Worm (Caenorhabditis elegans) whole organism, L4 larva: ENCODE results near the gene C47E8.4.

Experiments
- D1046.2 ChIP-seq: fragments of 200-800 bp; sonication (Bioruptor generic); IDR thresholded peaks from 2 replicates; pipeline ENCODE4 v1.3.6; 2022; ENCODE audit warnings: missing genetic modification characterization, missing compliant biosample characterization
- F37D6.2 ChIP-seq: sonication (generic microtip); optimal IDR thresholded peaks from 2 replicates; lab custom pipeline; 2016; ENCODE audit warnings: mild to moderate bottlenecking, missing genetic modification characterization, missing compliant biosample characterization
- F49E8.2 ChIP-seq: sonication (generic microtip); optimal IDR thresholded peaks from 2 replicates; lab custom pipeline; 2016; ENCODE audit warnings: missing compliant biosample characterization, mild to moderate bottlenecking, missing genetic modification characterization, borderline replicate concordance
- T20F7.1 ChIP-seq: fragments of 200-800 bp; sonication (Bioruptor generic); optimal IDR thresholded peaks from 2 replicates; lab custom pipeline; 2018; ENCODE audit warnings: mild to moderate bottlenecking, missing genetic modification characterization, missing compliant biosample characterization
- Y105C5A.15 ChIP-seq: fragments of 200-800 bp; sonication (Bioruptor generic); IDR thresholded peaks from 2 replicates; pipeline ENCODE4 v1.3.6; 2022; ENCODE audit warnings: missing genetic modification characterization, missing compliant biosample characterization
- Y48G9A.11 ChIP-seq: fragments of 200-800 bp; sonication (Bioruptor generic); IDR thresholded peaks from 2 replicates; pipeline ENCODE4 v1.3.6; 2022; ENCODE audit warnings: missing genetic modification reagents, missing genetic modification characterization, missing compliant biosample characterization
- Y5F2A.4 ChIP-seq: fragments of 200-800 bp; sonication (Bioruptor generic); optimal IDR thresholded peaks from 2 replicates; lab custom pipeline; 2018; ENCODE audit warnings: mild to moderate bottlenecking, missing genetic modification characterization, missing compliant biosample characterization
- Y75B8A.6 ChIP-seq: fragments of 200-800 bp; sonication (Bioruptor generic); IDR thresholded peaks from 2 replicates; pipeline ENCODE4 v1.3.6; 2022; ENCODE audit warnings: missing genetic modification reagents, missing genetic modification characterization, missing compliant biosample characterization
- ZK546.5 ChIP-seq, 2 experiments: sonication (generic microtip); optimal IDR thresholded peaks; 2 replicates each; lab custom pipeline; 2017; ENCODE audit warnings: missing biosample characterization in 2 of 2, missing genetic modification characterization in 2 of 2
- aha-1 ChIP-seq: fragments of 150-350 bp; peaks from one replicate; lab custom pipeline; 2014; ENCODE audit warnings: missing biosample characterization, missing genetic modification characterization
- aly-2 ChIP-seq: sonication (generic microtip); optimal IDR thresholded peaks from 2 replicates; lab custom pipeline; 2018; ENCODE audit warnings: missing biosample characterization, missing genetic modification characterization
- attf-4 ChIP-seq: sonication (generic microtip); optimal IDR thresholded peaks from 3 replicates; lab custom pipeline; 2017; ENCODE audit warnings: missing biosample characterization, missing genetic modification characterization
- ceh-20 ChIP-seq: fragments of 200-800 bp; sonication (Bioruptor generic); IDR thresholded peaks from 2 replicates; pipeline ENCODE4 v1.3.6; 2022; ENCODE audit warnings: missing genetic modification reagents, missing genetic modification characterization, missing compliant biosample characterization
- ceh-44 ChIP-seq: fragments of 200-800 bp; sonication (Bioruptor generic); IDR thresholded peaks from 2 replicates; pipeline ENCODE4 v1.3.6; 2022; ENCODE audit warnings: missing genetic modification reagents, missing genetic modification characterization, missing compliant biosample characterization
- ceh-62 ChIP-seq: sonication (generic microtip); optimal IDR thresholded peaks from 2 replicates; lab custom pipeline; 2017; ENCODE audit warnings: missing biosample characterization, missing genetic modification characterization
- ces-1 ChIP-seq: fragments of 150-350 bp; sonication (generic microtip); optimal IDR thresholded peaks from 4 replicates; lab custom pipeline; 2014; ENCODE audit warnings: missing biosample characterization, missing genetic modification reagents, missing genetic modification characterization
- daf-12 ChIP-seq: fragments of 150-350 bp; optimal IDR thresholded peaks from 2 replicates; lab custom pipeline; 2014; ENCODE audit warnings: missing biosample characterization, missing genetic modification reagents, missing genetic modification characterization
- dmd-6 ChIP-seq: fragments of 200-800 bp; sonication (Bioruptor generic); IDR thresholded peaks from 2 replicates; pipeline ENCODE4 v1.3.6; 2022; ENCODE audit warnings: missing genetic modification reagents, missing genetic modification characterization, missing compliant biosample characterization
- egl-27 ChIP-seq: sonication (generic microtip); optimal IDR thresholded peaks from 3 replicates; lab custom pipeline; 2017; ENCODE audit warnings: missing biosample characterization, missing genetic modification reagents, missing genetic modification characterization
- egl-43 ChIP-seq: fragments of 200-800 bp; sonication (Bioruptor generic); IDR thresholded peaks from 2 replicates; pipeline ENCODE4 v1.3.6; 2022; ENCODE audit warnings: missing genetic modification reagents, missing genetic modification characterization, missing compliant biosample characterization
- fkh-10 ChIP-seq: fragments of 150-350 bp; optimal IDR thresholded peaks from 2 replicates; lab custom pipeline; 2014; ENCODE audit warnings: missing biosample characterization, missing genetic modification reagents, missing genetic modification characterization
- fos-1 ChIP-seq: fragments of 150-350 bp; optimal IDR thresholded peaks from 2 replicates; lab custom pipeline; 2014; ENCODE audit warnings: missing biosample characterization, missing genetic modification characterization
- gei-8 ChIP-seq: fragments of 200-800 bp; sonication (Bioruptor generic); optimal IDR thresholded peaks from 2 replicates; lab custom pipeline; 2018; ENCODE audit warnings: mild to moderate bottlenecking, missing genetic modification characterization, missing compliant biosample characterization
- hlh-11 ChIP-seq: fragments of 200-800 bp; sonication (Bioruptor generic); optimal IDR thresholded peaks from 2 replicates; lab custom pipeline; 2018; ENCODE audit warnings: mild to moderate bottlenecking, missing genetic modification characterization, missing compliant biosample characterization
- lim-7 ChIP-seq: fragments of 200-800 bp; sonication (Bioruptor generic); IDR thresholded peaks from 2 replicates; pipeline ENCODE4 v1.3.6; 2022; ENCODE audit warnings: missing genetic modification characterization, missing compliant biosample characterization
- lin-1 ChIP-seq: fragments of 200-800 bp; sonication (Bioruptor generic); IDR thresholded peaks from 2 replicates; pipeline ENCODE4 v1.3.6; 2022; ENCODE audit warnings: missing genetic modification reagents, missing genetic modification characterization, missing compliant biosample characterization
- lin-13 ChIP-seq: fragments of 150-350 bp; optimal IDR thresholded peaks from 2 replicates; lab custom pipeline; 2014; ENCODE audit warnings: missing biosample characterization, missing genetic modification reagents, missing genetic modification characterization
- madf-5 ChIP-seq, 2 experiments: fragments of 200-800 bp; sonication (Bioruptor generic); IDR thresholded peaks; 2 replicates each; pipeline ENCODE4 v1.3.6; 2022; ENCODE audit warnings: missing compliant biosample characterization in 2 of 2, missing genetic modification characterization in 2 of 2
- madf-9 ChIP-seq: fragments of 200-800 bp; sonication (Bioruptor generic); conservative IDR thresholded peaks from 2 replicates; pipeline ENCODE4 v1.3.6; 2022; ENCODE audit warnings: missing genetic modification reagents, missing genetic modification characterization, missing compliant biosample characterization
- mdt-29 ChIP-seq: fragments of 200-800 bp; sonication (Bioruptor generic); IDR thresholded peaks from 2 replicates; pipeline ENCODE4 v1.3.6; 2022; ENCODE audit warnings: missing genetic modification reagents, missing genetic modification characterization, missing compliant biosample characterization
- mes-2 ChIP-seq: sonication (generic microtip); optimal IDR thresholded peaks from 2 replicates; lab custom pipeline; 2016; ENCODE audit warnings: missing genotype, mild to moderate bottlenecking, missing genetic modification characterization, missing compliant biosample characterization; ENCODE audit not compliant: poor library complexity, severe bottlenecking
- nhr-102 ChIP-seq: sonication (generic microtip); optimal IDR thresholded peaks from 2 replicates; lab custom pipeline; 2016; ENCODE audit warnings: mild to moderate bottlenecking, missing genetic modification characterization, moderate library complexity, missing compliant biosample characterization
- nhr-11 ChIP-seq: fragments of 150-350 bp; optimal IDR thresholded peaks from 2 replicates; lab custom pipeline; 2014; ENCODE audit warnings: missing biosample characterization, missing genetic modification characterization
- nhr-111 ChIP-seq: fragments of 200-800 bp; sonication (Bioruptor generic); optimal IDR thresholded peaks from 2 replicates; lab custom pipeline; 2018; ENCODE audit warnings: mild to moderate bottlenecking, missing genetic modification characterization, missing compliant biosample characterization
- nhr-237 ChIP-seq: sonication (generic microtip); optimal IDR thresholded peaks from 2 replicates; lab custom pipeline; 2017; ENCODE audit warnings: missing biosample characterization, missing genetic modification characterization
- nhr-41 ChIP-seq: fragments of 200-800 bp; sonication (Bioruptor generic); IDR thresholded peaks from 2 replicates; pipeline ENCODE4 v1.3.6; 2022; ENCODE audit warnings: missing genetic modification reagents, missing genetic modification characterization, missing compliant biosample characterization
- nhr-77 ChIP-seq: fragments of 150-350 bp; optimal IDR thresholded peaks from 2 replicates; lab custom pipeline; 2014; ENCODE audit warnings: missing biosample characterization, missing genetic modification characterization
- pqm-1 ChIP-seq: sonication (generic microtip); optimal IDR thresholded peaks from 2 replicates; lab custom pipeline; 2017; ENCODE audit warnings: missing biosample characterization, missing genetic modification characterization
- rbr-2 ChIP-seq: sonication (generic microtip); optimal IDR thresholded peaks from 2 replicates; lab custom pipeline; 2016; ENCODE audit warnings: missing genotype, missing genetic modification characterization, missing compliant biosample characterization
- skn-1 ChIP-seq: fragments of 150-350 bp; optimal IDR thresholded peaks from 2 replicates; lab custom pipeline; 2014; ENCODE audit warnings: missing biosample characterization, missing genetic modification characterization
- snpc-1.2 ChIP-seq: fragments of 200-800 bp; sonication (Bioruptor generic); IDR thresholded peaks from 2 replicates; pipeline ENCODE4 v1.3.6; 2022; ENCODE audit warnings: missing genetic modification reagents, missing genetic modification characterization, missing compliant biosample characterization
- snpc-4 ChIP-seq: fragments of 150-350 bp; optimal IDR thresholded peaks from 2 replicates; lab custom pipeline; 2014; ENCODE audit warnings: missing biosample characterization, missing genetic modification characterization
- spr-3 ChIP-seq: fragments of 200-800 bp; sonication (Bioruptor generic); optimal IDR thresholded peaks from 2 replicates; lab custom pipeline; 2018; ENCODE audit warnings: mild to moderate bottlenecking, missing genetic modification characterization, missing compliant biosample characterization
- tag-97 ChIP-seq: fragments of 200-800 bp; sonication (Bioruptor generic); IDR thresholded peaks from 2 replicates; pipeline ENCODE4 v1.3.6; 2022; ENCODE audit warnings: missing genetic modification characterization, missing compliant biosample characterization
- tra-1 ChIP-seq: fragments of 200-800 bp; sonication (Bioruptor generic); IDR thresholded peaks from 2 replicates; pipeline ENCODE4 v1.3.6; 2022; ENCODE audit warnings: missing genetic modification reagents, missing genetic modification characterization, missing compliant biosample characterization
- unc-130 ChIP-seq: sonication (generic microtip); optimal IDR thresholded peaks from 2 replicates; lab custom pipeline; 2016; ENCODE audit warnings: missing genetic modification reagents, missing genetic modification characterization, missing compliant biosample characterization
- unc-62 ChIP-seq, 3 experiments: fragments of 150-350 bp in 1 of 3; sonication (generic microtip); optimal IDR thresholded peaks in 2 of 3; peaks in 1 of 3; 1 replicate in 1 of 3; 2 replicates in 2 of 3; lab custom pipeline; 2014 to 2017; ENCODE audit warnings: missing biosample characterization in 3 of 3, missing genetic modification characterization in 3 of 3, missing genetic modification reagents in 3 of 3, missing genotype in 1 of 3
- zfp-2 ChIP-seq: sonication (generic microtip); optimal IDR thresholded peaks from 2 replicates; lab custom pipeline; 2016; ENCODE audit warnings: mild to moderate bottlenecking, missing genetic modification characterization, missing compliant biosample characterization
- zip-11 ChIP-seq: fragments of 200-800 bp; sonication (Bioruptor generic); IDR thresholded peaks from 2 replicates; pipeline ENCODE4 v1.3.6; 2022; ENCODE audit warnings: missing genetic modification characterization, missing compliant biosample characterization
- zip-2 ChIP-seq: fragments of 150-350 bp; optimal IDR thresholded peaks from 2 replicates; lab custom pipeline; 2014; ENCODE audit warnings: missing biosample characterization, missing genetic modification characterization

C47E8.4 gene

ce11 chrV:14685435-14686058 lies at the start of gene C47E8.4:
Gene C47E8.4, minus strand, starts transcription at chrV:14685485.
- TF ChIP-seq snpc-1.2 (GFP tag; lab: Robert Waterston, UW) (peak; percentile 68), nhr-11 (tag; lab: Kevin White, UChicago) (peak; percentile 99), nhr-41 (GFP tag; lab: Robert Waterston, UW) (peak; percentile 65; the same call in 1 of the 2 replicates), unc-130 (GFP tag; lab: Kevin White, UChicago) (peak; percentile 97), zfp-2 (peak; percentile 64), tag-97 (peak; percentile 96), madf-5 (GFP tag; IDR thresholded peaks at IDR 0.05; lab: Robert Waterston, UW) (peak; percentile 74 to 81; a peak in 2 of 4 replicates), nhr-77 (peak; percentile 93), egl-43 (GFP tag; lab: Robert Waterston, UW) (peak; percentile 89; the same call in 1 of the 2 replicates), F49E8.2 (peak; percentile 95), ces-1 (GFP tag; lab: Kevin White, UChicago) (peak; percentile 58), Y105C5A.15 (no peak), madf-9 (GFP tag; lab: Robert Waterston, UW) (peak; percentile 89), nhr-111 (GFP tag; lab: Kevin White, UChicago) (peak; percentile 54), zip-11 (GFP tag; lab: Robert Waterston, UW) (0 out of 2 replicates have a peak, but pooled peaks have one; percentile 31), egl-27 (tag; lab: Kevin White, UChicago) (no peak), Y75B8A.6 (peak; percentile 80; the same call in 1 of the 2 replicates), lim-7 (GFP tag; lab: Robert Waterston, UW) (no peak), aha-1 (tag; lab: Kevin White, UChicago) (peak; percentile 99), F37D6.2 (tag; lab: Kevin White, UChicago) (peak; percentile 96), ceh-20 (GFP tag; lab: Robert Waterston, UW) (peak; percentile 98), pqm-1 (tag; lab: Kevin White, UChicago) (peak; percentile 26), fkh-10 (GFP tag; lab: Kevin White, UChicago) (peak; percentile 96), mes-2 (peak; percentile 99), ZK546.5 (tag; optimal IDR thresholded peaks at IDR 0.05; lab: Kevin White, UChicago) (peak in 1 of 2 experiments; percentile 62), aly-2 (tag; lab: Kevin White, UChicago) (no peak), spr-3 (GFP tag; lab: Kevin White, UChicago) (peak; percentile 85), attf-4 (tag; lab: Kevin White, UChicago) (no peak), hlh-11 (peak; percentile 96), mdt-29 (GFP tag; lab: Robert Waterston, UW) (peak; percentile 99), fos-1 (tag; lab: Kevin White, UChicago) (no peak), Y5F2A.4 (GFP tag; lab: Kevin White, UChicago) (peak; percentile 25), dmd-6 (GFP tag; lab: Robert Waterston, UW) (peak; percentile 97), lin-13 (peak; percentile 97), T20F7.1 (GFP tag; lab: Kevin White, UChicago) (peak; percentile 91), skn-1 (tag; lab: Kevin White, UChicago) (no peak), D1046.2 (GFP tag; lab: Robert Waterston, UW) (peak; percentile 83; the same call in 1 of the 2 replicates), Y48G9A.11 (GFP tag; lab: Robert Waterston, UW) (peak; percentile 92), nhr-237 (no peak), ceh-44 (GFP tag; lab: Robert Waterston, UW) (peak; percentile 72; the same call in 1 of the 2 replicates), tra-1 (GFP tag; lab: Robert Waterston, UW) (peak; percentile 98), lin-1 (GFP tag; lab: Robert Waterston, UW) (peak; percentile 89), rbr-2 (tag; lab: Kevin White, UChicago) (peak; percentile 98), snpc-4 (tag; lab: Kevin White, UChicago) (peak; percentile 28), ceh-62 (tag; lab: Kevin White, UChicago) (no peak), nhr-102 (peak; percentile 97), zip-2 (tag; lab: Kevin White, UChicago) (peak; percentile 90), gei-8 (GFP tag; lab: Kevin White, UChicago) (no peak), unc-62 (GFP tag; optimal IDR thresholded peaks at IDR 0.05 in 1 of 2; lab: Kevin White, UChicago) (peak; percentile 56 to 99), unc-62 (tag; optimal IDR thresholded peaks at IDR 0.05; lab: Kevin White, UChicago) (no peak), daf-12 (tag; lab: Kevin White, UChicago) (no peak)
